Fruit fly (Drosophila melanogaster): ENCODE measurements around the gene CG6763.

The CG6763 gene

DNA sequence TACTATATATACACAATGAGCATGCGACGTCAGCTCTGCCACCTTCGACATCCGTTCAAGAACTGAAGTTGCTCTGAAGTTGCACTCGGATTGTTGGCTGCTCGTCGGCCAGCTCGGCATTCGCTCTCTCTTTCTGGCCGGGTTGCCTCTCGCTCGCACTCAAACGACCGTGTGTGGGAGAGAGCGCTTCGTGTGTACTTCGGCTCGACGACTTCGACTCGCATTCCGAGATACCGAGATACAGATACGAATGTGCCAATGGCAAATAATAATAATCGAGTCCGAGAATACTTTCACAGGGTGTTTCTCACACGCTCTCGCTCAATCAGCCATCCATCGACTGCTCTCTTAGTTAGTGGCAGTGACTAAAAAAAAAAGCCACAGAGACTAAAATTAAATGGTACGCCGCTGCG is 11.6 kb downstream of the CG6763 start:
- TF ChIP-seq Lpt (GFP tag; optimal IDR thresholded peaks at IDR 0.05) (peak; percentile 53), vri (GFP tag; optimal IDR thresholded peaks at IDR 0.05) (peak; percentile 82), Hr4 (GFP tag; optimal IDR thresholded peaks at IDR 0.05) (peak; percentile 21), Sox102F (GFP tag; optimal IDR thresholded peaks at IDR 0.05) (peak; percentile 74), CG1621 (tag; optimal IDR thresholded peaks at IDR 0.05) (peak; percentile 72), CG11762 (GFP tag; optimal IDR thresholded peaks at IDR 0.05; ENCODE audit: insufficient read depth) (no peak), CG11294 (GFP tag; IDR thresholded peaks at IDR 0.05) (peak; percentile 31; the same call in 1 of the 2 replicates), Eip93F (GFP tag; optimal IDR thresholded peaks at IDR 0.05) (no peak), CG6163 (GFP tag; IDR thresholded peaks at IDR 0.05) (peak; percentile 78), CG3919 (GFP tag; optimal IDR thresholded peaks at IDR 0.05) (peak; percentile 73), dac (GFP tag; optimal IDR thresholded peaks at IDR 0.05) (peak; percentile 17), Smox (GFP tag; optimal IDR thresholded peaks at IDR 0.05) (peak; percentile 22), salr (GFP tag; optimal IDR thresholded peaks at IDR 0.05) (peak; percentile 54 to 58), Ets96B (tag; optimal IDR thresholded peaks at IDR 0.05) (peak; percentile 69), CG32006 (GFP tag; optimal IDR thresholded peaks at IDR 0.05) (peak; percentile 51), Eip75B (GFP tag; optimal IDR thresholded peaks at IDR 0.05) (peak; percentile 44), net (GFP tag; optimal IDR thresholded peaks at IDR 0.05) (peak; percentile 64), CG8632 (GFP tag; optimal IDR thresholded peaks at IDR 0.05) (peak; percentile 39), eg (GFP tag; IDR thresholded peaks at IDR 0.05) (peak; percentile 83), cyc (GFP tag; optimal IDR thresholded peaks at IDR 0.05) (peak; percentile 9), Eip78C (GFP tag) (peak; percentile 84), CG31627 (GFP tag; optimal IDR thresholded peaks at IDR 0.05) (no peak), OdsH (GFP tag; optimal IDR thresholded peaks at IDR 0.05) (peak; percentile 49), pdm3 (GFP tag; optimal IDR thresholded peaks at IDR 0.05) (peak; percentile 55), Ets21C (GFP tag; optimal IDR thresholded peaks at IDR 0.05) (no peak), CG15336 (GFP tag; IDR thresholded peaks at IDR 0.05) (peak; percentile 73), CG10669 (GFP tag; optimal IDR thresholded peaks at IDR 0.05) (peak; percentile 44), CG6276 (GFP tag; optimal IDR thresholded peaks at IDR 0.05) (peak; percentile 70), Blimp-1 (GFP tag; optimal IDR thresholded peaks at IDR 0.05) (peak; percentile 12), Gug (GFP tag; IDR thresholded peaks at IDR 0.05) (no peak), lz (GFP tag; optimal IDR thresholded peaks at IDR 0.05) (peak; percentile 12), acj6 (GFP tag; optimal IDR thresholded peaks at IDR 0.05) (peak; percentile 23), topi (GFP tag; optimal IDR thresholded peaks at IDR 0.05) (peak; percentile 50), spab (GFP tag; optimal IDR thresholded peaks at IDR 0.05) (peak; percentile 47), fkh (GFP tag; optimal IDR thresholded peaks at IDR 0.05) (peak; percentile 78), CG34406 (GFP tag; optimal IDR thresholded peaks at IDR 0.05) (peak; percentile 52), fd85E (GFP tag; optimal IDR thresholded peaks at IDR 0.05) (peak; percentile 53), CG3032 (tag; optimal IDR thresholded peaks at IDR 0.05) (peak; percentile 56), dsx (GFP tag; optimal IDR thresholded peaks at IDR 0.05; ENCODE audit: poor library complexity, severe bottlenecking) (peak; percentile 78), CG9139 (GFP tag; optimal IDR thresholded peaks at IDR 0.05) (peak; percentile 51), Met (GFP tag; optimal IDR thresholded peaks at IDR 0.05) (peak; percentile 49), CG10631 (GFP tag; optimal IDR thresholded peaks at IDR 0.05) (no peak), fd59A (GFP tag; optimal IDR thresholded peaks at IDR 0.05) (peak; percentile 23), Hr38 (GFP tag; optimal IDR thresholded peaks at IDR 0.05) (no peak), Sox15 (GFP tag; optimal IDR thresholded peaks at IDR 0.05) (no peak), svp (GFP tag) (peak; percentile 81), Hr39 (GFP tag; optimal IDR thresholded peaks at IDR 0.05) (no peak), CG8119 (GFP tag; IDR thresholded peaks at IDR 0.05) (peak; percentile 78), esn (GFP tag; optimal IDR thresholded peaks at IDR 0.05) (peak; percentile 52), achi (GFP tag; optimal IDR thresholded peaks at IDR 0.05) (peak; percentile 56), CG8319 (GFP tag; optimal IDR thresholded peaks at IDR 0.05) (peak; percentile 40), CG7368 (GFP tag; optimal IDR thresholded peaks at IDR 0.05) (peak; percentile 60), CG6792 (GFP tag; optimal IDR thresholded peaks at IDR 0.05) (peak; percentile 16)

All from whole organism, prepupa.